Fruit fly (Drosophila melanogaster) whole organism, wandering third instar larva: Measurements from ENCODE around the gene CG18858.

Experiments used
- Abd-B ChIP-seq: fragments of >200 bp; optimal IDR thresholded peaks from 2 replicates; lab custom pipeline; 2017; ENCODE audit warnings: missing biosample characterization, missing genetic modification characterization
- CG32264 ChIP-seq: fragments of 200-800 bp; sonication (Bioruptor generic); optimal IDR thresholded peaks from 2 replicates; lab custom pipeline; 2016; ENCODE audit warnings: missing biosample characterization, missing genetic modification characterization
- CG9705 ChIP-seq: fragments of 200-800 bp; sonication (Bioruptor generic); optimal IDR thresholded peaks from 2 replicates; lab custom pipeline; 2018; ENCODE audit warnings: missing biosample characterization, mild to moderate bottlenecking, missing genetic modification characterization
- CrebA ChIP-seq: fragments of 200-800 bp; sonication (Bioruptor generic); optimal IDR thresholded peaks from 2 replicates; lab custom pipeline; 2016; ENCODE audit warnings: missing biosample characterization, mild to moderate bottlenecking, missing genetic modification characterization, borderline replicate concordance
- Dfd ChIP-seq: fragments of >200 bp; optimal IDR thresholded peaks from 2 replicates; lab custom pipeline; 2017; ENCODE audit warnings: missing biosample characterization, missing genetic modification characterization
- Dif ChIP-seq: fragments of 200-275, 200-300 bp; sonication (Bioruptor generic); optimal IDR thresholded peaks from 2 replicates; lab custom pipeline; 2018; ENCODE audit warnings: missing biosample characterization, missing genetic modification characterization; ENCODE audit not compliant: partially characterized antibody
- GATAd ChIP-seq: sonication (Bioruptor generic); optimal IDR thresholded peaks from 2 replicates; lab custom pipeline; 2016; ENCODE audit warnings: missing biosample characterization, missing genetic modification characterization
- HLH106 ChIP-seq: fragments of 200-800 bp; optimal IDR thresholded peaks from 3 replicates; lab custom pipeline; 2019; ENCODE audit warnings: missing biosample characterization, mild to moderate bottlenecking, missing genetic modification characterization, moderate library complexity
- Hnf4 ChIP-seq: fragments of 200-800 bp; sonication (Bioruptor generic); optimal IDR thresholded peaks from 2 replicates; lab custom pipeline; 2016; ENCODE audit warnings: missing biosample characterization, mild to moderate bottlenecking, missing genetic modification characterization
- Hr78 ChIP-seq: fragments of >200 bp; optimal IDR thresholded peaks from 2 replicates; lab custom pipeline; 2017; ENCODE audit warnings: missing biosample characterization, missing genetic modification characterization
- Hr83 ChIP-seq: fragments of 200-300 bp; sonication (Bioruptor generic); optimal IDR thresholded peaks from 2 replicates; lab custom pipeline; 2016; ENCODE audit warnings: missing biosample characterization, mild to moderate bottlenecking, missing genetic modification characterization, moderate library complexity; ENCODE audit not compliant: poor library complexity, severe bottlenecking
- Jra ChIP-seq: sonication (Bioruptor generic); optimal IDR thresholded peaks from 2 replicates; lab custom pipeline; 2016; ENCODE audit warnings: missing biosample characterization, missing genetic modification characterization
- Mio ChIP-seq: sonication (Bioruptor generic); optimal IDR thresholded peaks from 2 replicates; lab custom pipeline; 2016; ENCODE audit warnings: missing biosample characterization, missing genetic modification characterization
- Myc ChIP-seq: fragments of >200 bp; optimal IDR thresholded peaks from 2 replicates; lab custom pipeline; 2017
- N ChIP-seq: fragments of >200 bp; optimal IDR thresholded peaks from 2 replicates; lab custom pipeline; 2018; ENCODE audit warnings: missing biosample characterization, missing external identifiers, missing genetic modification characterization
- OdsH ChIP-seq: fragments of 200-800 bp; sonication (Bioruptor generic); optimal IDR thresholded peaks from 2 replicates; lab custom pipeline; 2016; ENCODE audit warnings: missing biosample characterization, mild to moderate bottlenecking, missing genetic modification characterization
- Rel ChIP-seq, 2 experiments: fragments of 200-800 bp; sonication (Bioruptor generic) in 1 of 2; optimal IDR thresholded peaks; 2 replicates in 1 of 2; 3 replicates in 1 of 2; lab custom pipeline; 2016 to 2019; ENCODE audit warnings: mild to moderate bottlenecking in 2 of 2, missing biosample characterization in 2 of 2, missing genetic modification characterization in 2 of 2, moderate library complexity in 1 of 2
- Sp1 ChIP-seq: fragments of 200-800 bp; sonication (Bioruptor generic); optimal IDR thresholded peaks from 3 replicates; lab custom pipeline; 2019; ENCODE audit warnings: missing biosample characterization, mild to moderate bottlenecking, missing genetic modification characterization, moderate library complexity
- Vsx2 ChIP-seq: fragments of 200-300, 225-300 bp; sonication (Bioruptor generic); optimal IDR thresholded peaks from 2 replicates; lab custom pipeline; 2018; ENCODE audit warnings: missing biosample characterization, missing genetic modification characterization; ENCODE audit not compliant: partially characterized antibody
- br ChIP-seq: fragments of 200-800 bp; sonication (Bioruptor generic); optimal IDR thresholded peaks from 2 replicates; lab custom pipeline; 2016; ENCODE audit warnings: missing biosample characterization, missing genetic modification characterization
- brk ChIP-seq: fragments of 200-800 bp; sonication (Bioruptor generic); optimal IDR thresholded peaks from 2 replicates; lab custom pipeline; 2016; ENCODE audit warnings: missing biosample characterization, mild to moderate bottlenecking, missing genetic modification characterization
- dl ChIP-seq, 2 experiments: fragments of 175-275, 200-275 bp in 1 of 2; fragments of 200-275 bp in 1 of 2; sonication (Bioruptor generic); optimal IDR thresholded peaks; lab custom pipeline; 2018; ENCODE audit warnings: mild to moderate bottlenecking in 2 of 2, missing biosample characterization in 2 of 2, missing genetic modification characterization in 2 of 2, moderate library complexity in 2 of 2; ENCODE audit not compliant: partially characterized antibody in 2 of 2, insufficient read depth in 1 of 2
- dmrt93B ChIP-seq: fragments of 200-800 bp; sonication (Bioruptor generic); optimal IDR thresholded peaks from 2 replicates; lab custom pipeline; 2018; ENCODE audit warnings: missing biosample characterization, mild to moderate bottlenecking, missing genetic modification characterization
- dsf ChIP-seq: sonication (Bioruptor generic); optimal IDR thresholded peaks from 2 replicates; lab custom pipeline; 2016; ENCODE audit warnings: missing biosample characterization, missing genetic modification characterization, borderline replicate concordance
- ey ChIP-seq: fragments of 200-800 bp; sonication (Bioruptor generic); optimal IDR thresholded peaks from 2 replicates; lab custom pipeline; 2016; ENCODE audit warnings: missing biosample characterization, missing genetic modification characterization
- foxo ChIP-seq, 2 experiments: fragments of 200-800 bp; sonication (Bioruptor generic); optimal IDR thresholded peaks; 2 replicates in 1 of 2; 3 replicates in 1 of 2; lab custom pipeline; 2016 to 2017; ENCODE audit warnings: missing biosample characterization in 2 of 2, missing genetic modification characterization in 2 of 2
- fru ChIP-seq: fragments of 200-800 bp; sonication (Bioruptor generic); optimal IDR thresholded peaks from 3 replicates; lab custom pipeline; 2016; ENCODE audit warnings: missing biosample characterization, mild to moderate bottlenecking, missing genetic modification characterization
- h ChIP-seq: fragments of 200-800 bp; sonication (Bioruptor generic); optimal IDR thresholded peaks from 3 replicates; lab custom pipeline; 2016; ENCODE audit warnings: missing biosample characterization, mild to moderate bottlenecking, missing genetic modification characterization
- jim ChIP-seq: fragments of 175-275, 200-325 bp; sonication (Bioruptor generic); optimal IDR thresholded peaks from 2 replicates; lab custom pipeline; 2016; ENCODE audit warnings: missing biosample characterization, mild to moderate bottlenecking, missing genetic modification characterization
- lola ChIP-seq: fragments of >200 bp; optimal IDR thresholded peaks from 2 replicates; lab custom pipeline; 2017; ENCODE audit warnings: missing biosample characterization, missing genetic modification characterization
- pan ChIP-seq: fragments of >200 bp; optimal IDR thresholded peaks from 2 replicates; lab custom pipeline; 2017
- psq ChIP-seq: fragments of 200-800 bp; sonication (Bioruptor generic); optimal IDR thresholded peaks from 3 replicates; lab custom pipeline; 2017; ENCODE audit warnings: missing biosample characterization, mild to moderate bottlenecking, missing genetic modification characterization, moderate library complexity
- rgr ChIP-seq: fragments of 200-800 bp; sonication (Bioruptor generic); optimal IDR thresholded peaks from 3 replicates; lab custom pipeline; 2016; ENCODE audit warnings: missing biosample characterization, mild to moderate bottlenecking, missing genetic modification characterization
- sage ChIP-seq: fragments of 200-800 bp; sonication (Bioruptor generic); optimal IDR thresholded peaks from 2 replicates; lab custom pipeline; 2016; ENCODE audit warnings: missing biosample characterization, mild to moderate bottlenecking, missing genetic modification characterization
- sv ChIP-seq: fragments of 200-800 bp; sonication (Bioruptor generic); optimal IDR thresholded peaks from 3 replicates; lab custom pipeline; 2016; ENCODE audit warnings: missing biosample characterization, missing genetic modification characterization
- tai ChIP-seq: sonication (Bioruptor generic); optimal IDR thresholded peaks from 2 replicates; lab custom pipeline; 2016; ENCODE audit warnings: missing biosample characterization, missing genetic modification characterization
- usp ChIP-seq: fragments of >200 bp; optimal IDR thresholded peaks from 2 replicates; lab custom pipeline; 2017; ENCODE audit warnings: missing biosample characterization, missing genetic modification characterization
- woc ChIP-seq: sonication (Bioruptor generic); optimal IDR thresholded peaks from 2 replicates; lab custom pipeline; 2016; ENCODE audit warnings: missing biosample characterization, mild to moderate bottlenecking, missing genetic modification characterization

CG18858 gene

dm6 chr2L:20473285-20473684 lies 14.4 kb upstream of the CG18858 start, which contains the start of gene CG43233:
TSS of gene CG43233 (minus strand) at chr2L:20473385.
- TF ChIP-seq dmrt93B (GFP tag; lab: Kevin White, UChicago), result no peak
- TF ChIP-seq Hnf4 (GFP tag; lab: Kevin White, UChicago), result no peak
- no peak for TF ChIP-seq CrebA (GFP tag; lab: Kevin White, UChicago)
- TF ChIP-seq Rel (GFP tag; optimal IDR thresholded peaks at IDR 0.05; lab: Kevin White, UChicago), result no peak
- TF ChIP-seq Rel (tag; optimal IDR thresholded peaks at IDR 0.05; lab: Kevin White, UChicago), result no peak
- no peak for TF ChIP-seq Abd-B (GFP tag; lab: Kevin White, UChicago)
- TF ChIP-seq Hr78 (GFP tag; lab: Kevin White, UChicago), result no peak
- TF ChIP-seq sage (GFP tag; lab: Kevin White, UChicago), result no peak
- TF ChIP-seq GATAd (GFP tag; lab: Kevin White, UChicago), result no peak
- no peak for TF ChIP-seq Dif (GFP tag; lab: Kevin White, UChicago)
- no peak for TF ChIP-seq fru
- TF ChIP-seq N (GFP tag; lab: Kevin White, UChicago), result no peak
- no peak for TF ChIP-seq ey (GFP tag; lab: Kevin White, UChicago)
- no peak for TF ChIP-seq Jra (GFP tag; lab: Kevin White, UChicago)

dm6 chr2L:20464385-20464784 lies 5.5 kb upstream of the CG18858 start:
- TF ChIP-seq Hr83 (GFP tag; lab: Kevin White, UChicago), result no peak
- no peak for TF ChIP-seq Myc (lab: Kevin White, UChicago)
- no peak for TF ChIP-seq psq (GFP tag; lab: Kevin White, UChicago)
- no peak for TF ChIP-seq lola
- TF ChIP-seq h (GFP tag; lab: Kevin White, UChicago), result no peak
- TF ChIP-seq, all 38 proteins: peak for 0

dm6 chr2L:20463316-20463856 lies 4.5 kb upstream of the CG18858 start, which contains the start of gene CG2493:
TSS of gene CG2493 (minus strand) at chr2L:20463444.
- peak; percentile 43 for TF ChIP-seq CG9705 (GFP tag; lab: Kevin White, UChicago)
- TF ChIP-seq dsf, result no peak
- TF ChIP-seq dmrt93B (GFP tag; lab: Kevin White, UChicago), result peak; percentile 39
- peak; percentile 12 for TF ChIP-seq woc (GFP tag; lab: Kevin White, UChicago)
- peak; percentile 33 for TF ChIP-seq psq (GFP tag; lab: Kevin White, UChicago)
- TF ChIP-seq Hr83 (GFP tag; lab: Kevin White, UChicago), result no peak
- TF ChIP-seq h (GFP tag; lab: Kevin White, UChicago), result peak; percentile 41
- no peak for TF ChIP-seq Dif (GFP tag; lab: Kevin White, UChicago)
- TF ChIP-seq brk, result no peak
- TF ChIP-seq rgr (GFP tag; lab: Kevin White, UChicago), result peak; percentile 45
- TF ChIP-seq foxo (GFP tag; optimal IDR thresholded peaks at IDR 0.05; lab: Kevin White, UChicago), result peak in 1 of 2 experiments; percentile 46
- TF ChIP-seq Dfd (GFP tag; lab: Kevin White, UChicago), result no peak
- TF ChIP-seq Myc (lab: Kevin White, UChicago), result no peak
- TF ChIP-seq sage (GFP tag; lab: Kevin White, UChicago), result no peak
- peak; percentile 65 for TF ChIP-seq Sp1 (GFP tag; lab: Kevin White, UChicago)
- TF ChIP-seq Rel (GFP tag; optimal IDR thresholded peaks at IDR 0.05; lab: Kevin White, UChicago), result no peak
- peak; percentile 49 for TF ChIP-seq Rel (tag; optimal IDR thresholded peaks at IDR 0.05; lab: Kevin White, UChicago)
- no peak for TF ChIP-seq jim (GFP tag; lab: Kevin White, UChicago)
- TF ChIP-seq usp, result no peak
- TF ChIP-seq CG32264 (GFP tag; lab: Kevin White, UChicago), result no peak
- TF ChIP-seq dl (GFP tag; optimal IDR thresholded peaks at IDR 0.05; lab: Kevin White, UChicago; ENCODE audit: insufficient read depth in 1 of 2, partially characterized antibody in 2 of 2), result no peak
- no peak for TF ChIP-seq Jra (GFP tag; lab: Kevin White, UChicago)
- TF ChIP-seq OdsH (GFP tag; lab: Kevin White, UChicago), result peak; percentile 4
- TF ChIP-seq Abd-B (GFP tag; lab: Kevin White, UChicago), result no peak
- no peak for TF ChIP-seq Mio (GFP tag; lab: Kevin White, UChicago)
- no peak for TF ChIP-seq tai (GFP tag; lab: Kevin White, UChicago)
- TF ChIP-seq sv, result no peak
- TF ChIP-seq GATAd (GFP tag; lab: Kevin White, UChicago), result no peak
- no peak for TF ChIP-seq N (GFP tag; lab: Kevin White, UChicago)
- peak; percentile 46 for TF ChIP-seq fru
- no peak for TF ChIP-seq Hr78 (GFP tag; lab: Kevin White, UChicago)
- TF ChIP-seq HLH106 (tag; lab: Kevin White, UChicago), result peak; percentile 60
- TF ChIP-seq CrebA (GFP tag; lab: Kevin White, UChicago), result no peak
- no peak for TF ChIP-seq pan (lab: Kevin White, UChicago)
- peak; percentile 17 for TF ChIP-seq ey (GFP tag; lab: Kevin White, UChicago)
- TF ChIP-seq br (GFP tag; lab: Kevin White, UChicago), result no peak
- no peak for TF ChIP-seq lola
- TF ChIP-seq Hnf4 (GFP tag; lab: Kevin White, UChicago), result peak; percentile 61
- no peak for TF ChIP-seq Vsx2 (GFP tag; lab: Kevin White, UChicago)
